Fruit fly (Drosophila melanogaster): ENCODE measurements around the gene fh.

fh gene

dm6 chrX:9163645-9164509 lies 15.0 kb upstream of the fh start (continued):
- TF ChIP-seq CG2120 (GFP tag; optimal IDR thresholded peaks at IDR 0.05) (no peak), cg (GFP tag; optimal IDR thresholded peaks at IDR 0.05) (peak; percentile 82), chinmo (GFP tag; IDR thresholded peaks at IDR 0.05; ENCODE audit: partially characterized antibody) (peak; percentile 84; the same call in 3 of the 4 replicates), sima (GFP tag; optimal IDR thresholded peaks at IDR 0.05) (no peak), CG7556 (GFP tag; optimal IDR thresholded peaks at IDR 0.05) (no peak), Nf-YB (GFP tag; optimal IDR thresholded peaks at IDR 0.05) (no peak), CG1233 (GFP tag; optimal IDR thresholded peaks at IDR 0.05) (no peak), CG3065 (GFP tag; optimal IDR thresholded peaks at IDR 0.05) (no peak), sqz (GFP tag; optimal IDR thresholded peaks at IDR 0.05) (peak; percentile 78), Max (GFP tag; optimal IDR thresholded peaks at IDR 0.05) (peak; percentile 31), CG1602 (GFP tag; optimal IDR thresholded peaks at IDR 0.05) (no peak), nom (GFP tag; optimal IDR thresholded peaks at IDR 0.05) (peak; percentile 48), crp (GFP tag; optimal IDR thresholded peaks at IDR 0.05) (peak in 1 of 2 experiments; percentile 22), CG8924 (tag; optimal IDR thresholded peaks at IDR 0.05) (peak; percentile 2), Sox102F (GFP tag; optimal IDR thresholded peaks at IDR 0.05) (no peak), h (optimal IDR thresholded peaks at IDR 0.05) (no peak), CG34376 (GFP tag; optimal IDR thresholded peaks at IDR 0.05) (peak; percentile 48), Fer3 (tag; optimal IDR thresholded peaks at IDR 0.05) (no peak), Pdp1 (GFP tag; optimal IDR thresholded peaks at IDR 0.05) (peak in 1 of 2 experiments; percentile 8), CG13287 (GFP tag; IDR thresholded peaks at IDR 0.05; ENCODE audit: partially characterized antibody) (peak; percentile 25; the same call in 1 of the 2 replicates), Mes4 (GFP tag; optimal IDR thresholded peaks at IDR 0.05) (no peak), lbe (GFP tag; optimal IDR thresholded peaks at IDR 0.05) (peak; percentile 52), CG34422 (GFP tag; IDR thresholded peaks at IDR 0.05) (peak; percentile 38; the same call in 1 of the 3 replicates), CG18262 (tag; optimal IDR thresholded peaks at IDR 0.05) (peak; percentile 12), odd (GFP tag; optimal IDR thresholded peaks at IDR 0.05) (peak; percentile 25), CG9609 (GFP tag; optimal IDR thresholded peaks at IDR 0.05) (no peak), crol (GFP tag; IDR thresholded peaks at IDR 0.05) (peak; percentile 80), CG5180 (GFP tag; optimal IDR thresholded peaks at IDR 0.05) (peak; percentile 49), CG2712 (tag; optimal IDR thresholded peaks at IDR 0.05) (peak; percentile 7), twi (tag; optimal IDR thresholded peaks at IDR 0.05) (peak; percentile 20), HLH3B (GFP tag; IDR thresholded peaks at IDR 0.05) (no peak), run (tag; optimal IDR thresholded peaks at IDR 0.05) (no peak), lov (optimal IDR thresholded peaks at IDR 0.05) (no peak), lov (GFP tag; IDR thresholded peaks at IDR 0.05) (no peak), Trl (optimal IDR thresholded peaks at IDR 0.05) (peak; percentile 70 to 90), Trl (GFP tag; optimal IDR thresholded peaks at IDR 0.05) (peak; percentile 30), sens (GFP tag) (peak; percentile 48), oc (tag; optimal IDR thresholded peaks at IDR 0.05) (no peak), CG10959 (GFP tag; IDR thresholded peaks at IDR 0.05) (no peak), ftz-f1 (GFP tag; optimal IDR thresholded peaks at IDR 0.05) (peak; percentile 54), Neu2 (GFP tag; optimal IDR thresholded peaks at IDR 0.05; ENCODE audit: borderline replicate concordance) (no peak)
